Fruit fly (Drosophila melanogaster) whole organism, embryonic: ENCODE results near the gene gpp.

Experiments used
- Asciz ChIP-seq: fragments of 200-800 bp; sonication (Bioruptor generic); optimal IDR thresholded peaks from 2 replicates; lab custom pipeline; 2017; ENCODE audit warnings: missing biosample characterization, mild to moderate bottlenecking, missing genetic modification characterization, missing genetic modification reagents
- B-H2 ChIP-seq: fragments of 200-800 bp; sonication (Bioruptor generic); optimal IDR thresholded peaks from 2 replicates; lab custom pipeline; 2018; ENCODE audit warnings: missing biosample characterization, mild to moderate bottlenecking, missing genetic modification characterization
- CG10462 ChIP-seq: fragments of 200-800 bp; sonication (Bioruptor generic); optimal IDR thresholded peaks from 2 replicates; lab custom pipeline; 2016; ENCODE audit warnings: missing biosample characterization, missing genetic modification characterization
- CG11247 ChIP-seq: fragments of 200-800 bp; sonication (Bioruptor generic); IDR thresholded peaks from 2 replicates; pipeline ENCODE4 v1.3.6; 2022; ENCODE audit warnings: missing biosample characterization, missing genetic modification characterization
- CG12659 ChIP-seq: fragments of 200-800 bp; sonication (Bioruptor generic); optimal IDR thresholded peaks from 3 replicates; lab custom pipeline; 2017; ENCODE audit warnings: mild to moderate bottlenecking, missing biosample characterization, missing genetic modification reagents, missing genetic modification characterization
- CG13894 ChIP-seq: fragments of 200-800 bp; sonication (Bioruptor generic); optimal IDR thresholded peaks from 3 replicates; lab custom pipeline; 2018; ENCODE audit warnings: missing biosample characterization, mild to moderate bottlenecking, missing genetic modification characterization, moderate library complexity
- CG15073 ChIP-seq: fragments of 200-800 bp; sonication (Bioruptor generic); optimal IDR thresholded peaks from 2 replicates; lab custom pipeline; 2016; ENCODE audit warnings: missing biosample characterization, missing genetic modification characterization
- CG15269 ChIP-seq: fragments of 200-800 bp; sonication (Bioruptor generic); optimal IDR thresholded peaks from 2 replicates; lab custom pipeline; 2018; ENCODE audit warnings: missing biosample characterization, mild to moderate bottlenecking, missing genetic modification characterization, moderate library complexity
- CG1647 ChIP-seq: fragments of 200-800 bp; sonication (Bioruptor generic); optimal IDR thresholded peaks from 3 replicates; lab custom pipeline; 2016; ENCODE audit warnings: missing biosample characterization, missing genetic modification characterization
- CG17802 ChIP-seq: fragments of 200-800 bp; sonication (Bioruptor generic); optimal IDR thresholded peaks from 2 replicates; lab custom pipeline; 2018; ENCODE audit warnings: missing biosample characterization, mild to moderate bottlenecking, missing genetic modification characterization, moderate library complexity
- CG2116 ChIP-seq: fragments of 200-800 bp; sonication (Bioruptor generic); optimal IDR thresholded peaks from 3 replicates; lab custom pipeline; 2018; ENCODE audit warnings: missing biosample characterization, mild to moderate bottlenecking, missing genetic modification characterization
- CG2889 ChIP-seq: fragments of 200-800 bp; sonication (Bioruptor generic); IDR thresholded peaks from 3 replicates; pipeline ENCODE4 v1.3.6; 2022; ENCODE audit warnings: missing biosample characterization, missing genetic modification characterization
- CG30020 ChIP-seq: fragments of 200-800 bp; optimal IDR thresholded peaks from 2 replicates; lab custom pipeline; 2019; ENCODE audit warnings: missing biosample characterization, mild to moderate bottlenecking, missing genetic modification characterization, moderate library complexity
- CG3065 ChIP-seq: fragments of 200-800 bp; sonication (Bioruptor generic); optimal IDR thresholded peaks from 2 replicates; lab custom pipeline; 2016; ENCODE audit warnings: missing biosample characterization, missing genetic modification characterization
- CG32767 ChIP-seq: fragments of 200-800 bp; sonication (Bioruptor generic); IDR thresholded peaks from 2 replicates; pipeline ENCODE4 v1.3.6; 2022; ENCODE audit warnings: missing biosample characterization, missing genetic modification characterization
- CG4328 ChIP-seq: fragments of 200-800 bp; sonication (Bioruptor generic); optimal IDR thresholded peaks from 3 replicates; lab custom pipeline; 2017; ENCODE audit warnings: missing biosample characterization, missing genetic modification reagents, missing genetic modification characterization
- CG4404 ChIP-seq: fragments of 200-800 bp; sonication (Bioruptor generic); IDR thresholded peaks from 2 replicates; pipeline ENCODE4 v1.3.6; 2022; ENCODE audit warnings: missing biosample characterization, missing genetic modification characterization
- CG4854 ChIP-seq: fragments of 200-800 bp; sonication (Bioruptor generic); optimal IDR thresholded peaks from 2 replicates; lab custom pipeline; 2016; ENCODE audit warnings: missing biosample characterization, missing genetic modification characterization, inconsistent platforms
- CG6175 ChIP-seq: fragments of 200-800 bp; sonication (Bioruptor generic); IDR thresholded peaks from 3 replicates; pipeline ENCODE4 v1.3.6; 2022; ENCODE audit warnings: missing biosample characterization, missing genetic modification characterization
- CG6683 ChIP-seq: fragments of 200-800 bp; sonication (Bioruptor generic); optimal IDR thresholded peaks from 2 replicates; lab custom pipeline; 2017; ENCODE audit warnings: missing biosample characterization, mild to moderate bottlenecking, missing genetic modification characterization, missing genetic modification reagents
- CG6854 ChIP-seq: fragments of 200-800 bp; sonication (Bioruptor generic); optimal IDR thresholded peaks from 3 replicates; lab custom pipeline; 2017; ENCODE audit warnings: missing biosample characterization, mild to moderate bottlenecking, missing genetic modification characterization
- CG7745 ChIP-seq: fragments of 200-800 bp; sonication (Bioruptor generic); optimal IDR thresholded peaks from 2 replicates; lab custom pipeline; 2018; ENCODE audit warnings: missing biosample characterization, mild to moderate bottlenecking, missing genetic modification characterization, moderate library complexity
- CG8089 ChIP-seq: fragments of 200-800 bp; sonication (Bioruptor generic); optimal IDR thresholded peaks from 3 replicates; lab custom pipeline; 2016; ENCODE audit warnings: missing biosample characterization, missing genetic modification characterization
- Chrac-16 ChIP-seq: fragments of 200-800 bp; sonication (Bioruptor generic); optimal IDR thresholded peaks from 3 replicates; lab custom pipeline; 2016; ENCODE audit warnings: missing biosample characterization, missing genetic modification characterization
- CkIIα-i1 ChIP-seq: fragments of 200-800 bp; sonication (Bioruptor generic); IDR thresholded peaks from 2 replicates; pipeline ENCODE4 v1.3.6; 2022; ENCODE audit warnings: missing biosample characterization, missing genetic modification characterization
- E2f2 ChIP-seq: fragments of 200-800 bp; sonication (Bioruptor generic); IDR thresholded peaks from 2 replicates; pipeline ENCODE4 v1.3.6; 2022; ENCODE audit warnings: missing biosample characterization, missing genetic modification characterization
- Elba2 ChIP-seq: fragments of 200-800 bp; sonication (Bioruptor generic); optimal IDR thresholded peaks from 3 replicates; lab custom pipeline; 2016; ENCODE audit warnings: missing biosample characterization, missing genetic modification characterization
- H15 ChIP-seq: fragments of 200-800 bp; sonication (Bioruptor generic); IDR thresholded peaks from 3 replicates; pipeline ENCODE4 v1.3.6; 2022; ENCODE audit warnings: missing biosample characterization, missing genetic modification characterization
- HLH4C ChIP-seq: fragments of 200-800 bp; sonication (Bioruptor generic); IDR thresholded peaks from 3 replicates; pipeline ENCODE4 v1.3.6; 2022; ENCODE audit warnings: missing biosample characterization, missing genetic modification characterization; ENCODE audit not compliant: partially characterized antibody
- HmgZ ChIP-seq: fragments of 200-800 bp; sonication (Bioruptor generic); optimal IDR thresholded peaks from 2 replicates; lab custom pipeline; 2018; ENCODE audit warnings: missing biosample characterization, mild to moderate bottlenecking, missing genetic modification characterization
- Lpt ChIP-seq: fragments of >200 bp; optimal IDR thresholded peaks from 2 replicates; lab custom pipeline; 2018; ENCODE audit warnings: missing biosample characterization, missing genetic modification characterization
- NC2β ChIP-seq: fragments of 200-800 bp; sonication (Bioruptor generic); optimal IDR thresholded peaks from 2 replicates; lab custom pipeline; 2016; ENCODE audit warnings: missing biosample characterization, missing genetic modification characterization
- Neu2 ChIP-seq: fragments of 200-800 bp; sonication (Bioruptor generic); optimal IDR thresholded peaks from 3 replicates; lab custom pipeline; 2016; ENCODE audit warnings: missing biosample characterization, missing genetic modification characterization, borderline replicate concordance
- YL-1 ChIP-seq: fragments of 200-800 bp; sonication (Bioruptor generic); optimal IDR thresholded peaks from 3 replicates; lab custom pipeline; 2017; ENCODE audit warnings: missing biosample characterization, mild to moderate bottlenecking, missing genetic modification characterization
- bcd ChIP-seq: fragments of 200-800 bp; sonication (Bioruptor generic); optimal IDR thresholded peaks from 2 replicates; lab custom pipeline; 2017; ENCODE audit warnings: missing biosample characterization, mild to moderate bottlenecking, missing genetic modification characterization
- btn ChIP-seq: fragments of 200-800 bp; sonication (Bioruptor generic); optimal IDR thresholded peaks from 2 replicates; lab custom pipeline; 2016; ENCODE audit warnings: missing biosample characterization, missing genetic modification characterization
- cg ChIP-seq: fragments of 200-800 bp; sonication (Bioruptor generic); optimal IDR thresholded peaks from 3 replicates; lab custom pipeline; 2019; ENCODE audit warnings: missing biosample characterization, mild to moderate bottlenecking, missing genetic modification characterization, moderate library complexity
- dan ChIP-seq: fragments of 200-800 bp; sonication (Bioruptor generic); IDR thresholded peaks from 2 replicates; pipeline ENCODE4 v1.3.6; 2022; ENCODE audit warnings: missing biosample characterization, missing genetic modification characterization
- dpn ChIP-seq, 2 experiments: fragments of 200-800 bp; sonication (Bioruptor generic); optimal IDR thresholded peaks; 3 replicates each; lab custom pipeline; 2016; ENCODE audit warnings: missing biosample characterization in 2 of 2, missing genetic modification characterization in 2 of 2
- dysf ChIP-seq: fragments of 200-800 bp; sonication (Bioruptor generic); IDR thresholded peaks from 3 replicates; pipeline ENCODE4 v1.3.6; 2022; ENCODE audit warnings: missing biosample characterization, missing genetic modification characterization
- fd64A ChIP-seq: fragments of 200-800 bp; sonication (Bioruptor generic); optimal IDR thresholded peaks from 3 replicates; lab custom pipeline; 2018; ENCODE audit warnings: missing biosample characterization, mild to moderate bottlenecking, missing genetic modification characterization
- h ChIP-seq: fragments of >200 bp; optimal IDR thresholded peaks from 2 replicates; lab custom pipeline; 2017
- hb ChIP-seq: fragments of 200-800 bp; sonication (Bioruptor generic); IDR thresholded peaks from 3 replicates; pipeline ENCODE4 v1.3.6; 2022; ENCODE audit warnings: missing biosample characterization, missing genetic modification characterization; ENCODE audit not compliant: partially characterized antibody
- kah ChIP-seq: fragments of 200-800 bp; sonication (Bioruptor generic); optimal IDR thresholded peaks from 2 replicates; lab custom pipeline; 2018; ENCODE audit warnings: missing biosample characterization, mild to moderate bottlenecking, missing genetic modification characterization
- kni ChIP-seq: fragments of 200-800 bp; sonication (Bioruptor generic); optimal IDR thresholded peaks from 3 replicates; lab custom pipeline; 2017; ENCODE audit warnings: mild to moderate bottlenecking, missing biosample characterization, missing genetic modification reagents, missing genetic modification characterization
- knrl ChIP-seq: fragments of 200-800 bp; sonication (Bioruptor generic); IDR thresholded peaks from 3 replicates; pipeline ENCODE4 v1.3.6; 2022; ENCODE audit warnings: missing biosample characterization, missing genetic modification characterization; ENCODE audit not compliant: partially characterized antibody
- luna ChIP-seq: fragments of 200-800 bp; sonication (Bioruptor generic); optimal IDR thresholded peaks from 2 replicates; lab custom pipeline; 2016; ENCODE audit warnings: missing biosample characterization, missing genetic modification characterization
- mam ChIP-seq: fragments of 200-800 bp; sonication (Bioruptor generic); optimal IDR thresholded peaks from 3 replicates; lab custom pipeline; 2016; ENCODE audit warnings: missing biosample characterization, missing genetic modification characterization
- tio ChIP-seq: fragments of 200-800 bp; sonication (Bioruptor generic); optimal IDR thresholded peaks from 2 replicates; lab custom pipeline; 2017; ENCODE audit warnings: missing biosample characterization, missing genetic modification characterization, inconsistent platforms
- twi ChIP-seq: fragments of 200-800 bp; optimal IDR thresholded peaks from 2 replicates; lab custom pipeline; 2019; ENCODE audit warnings: missing biosample characterization, mild to moderate bottlenecking, missing genetic modification characterization, moderate library complexity
- yki ChIP-seq: fragments of >200 bp; optimal IDR thresholded peaks from 3 replicates; lab custom pipeline; 2018
- zen2 ChIP-seq: fragments of 200-800 bp; sonication (Bioruptor generic); IDR thresholded peaks from 3 replicates; pipeline ENCODE4 v1.3.6; 2022; ENCODE audit warnings: missing biosample characterization, missing genetic modification characterization; ENCODE audit not compliant: partially characterized antibody

The gpp gene

dm6 chr3R:6416242-6416641 lies 9.6 kb downstream of the gpp start (continued):
- TF ChIP-seq CG4328 (GFP tag; lab: Kevin White, UChicago) (no peak), CG3065 (GFP tag; lab: Kevin White, UChicago) (peak; percentile 31), tio (GFP tag; lab: Kevin White, UChicago) (peak; percentile 67), CG17802 (tag; lab: Kevin White, UChicago) (peak; percentile 25), CG15073 (GFP tag; lab: Kevin White, UChicago) (no peak), CG15269 (tag; lab: Kevin White, UChicago) (peak; percentile 79), twi (no peak), kah (GFP tag; lab: Kevin White, UChicago) (no peak), mam (peak; percentile 75), luna (GFP tag; lab: Kevin White, UChicago) (peak; percentile 47), CG8089 (GFP tag; lab: Kevin White, UChicago) (peak; percentile 40), Asciz (no peak), bcd (GFP tag; lab: Kevin White, UChicago) (peak; percentile 79), CG2889 (GFP tag; lab: Robert Waterston, UW) (peak; percentile 68; the same call in 1 of the 3 replicates), yki (lab: Kevin White, UChicago) (no peak), CG1647 (GFP tag; lab: Kevin White, UChicago) (peak; percentile 46), CG11247 (GFP tag; lab: Robert Waterston, UW) (peak; percentile 63; the same call in 1 of the 2 replicates), CkIIα-i1 (GFP tag; lab: Robert Waterston, UW) (no peak), H15 (GFP tag; lab: Robert Waterston, UW) (no peak), dysf (GFP tag; lab: Robert Waterston, UW) (peak; percentile 85), CG13894 (tag; lab: Kevin White, UChicago) (peak; percentile 92), HLH4C (no peak), CG7745 (tag; lab: Kevin White, UChicago) (no peak), CG4854 (GFP tag; lab: Kevin White, UChicago) (peak; percentile 53), Lpt (no peak), E2f2 (peak; percentile 48; the same call in 1 of the 2 replicates), CG32767 (GFP tag; lab: Robert Waterston, UW) (0 out of 2 replicates have a peak, but pooled peaks have one; percentile 56), btn (peak; percentile 30), dpn (GFP tag; optimal IDR thresholded peaks at IDR 0.05; lab: Kevin White, UChicago) (peak; percentile 77 to 78), CG6175 (GFP tag; lab: Robert Waterston, UW) (peak; percentile 59; the same call in 2 of the 3 replicates), knrl (no peak), hb (no peak), HmgZ (tag; lab: Kevin White, UChicago) (peak; percentile 77), CG4404 (GFP tag; lab: Robert Waterston, UW) (no peak), Chrac-16 (GFP tag; lab: Kevin White, UChicago) (peak; percentile 48), dan (GFP tag; lab: Robert Waterston, UW) (no peak), fd64A (no peak), CG2116 (peak; percentile 30), B-H2 (GFP tag; lab: Kevin White, UChicago) (peak; percentile 47), YL-1 (GFP tag; lab: Kevin White, UChicago) (no peak), cg (GFP tag; lab: Kevin White, UChicago) (no peak), CG6854 (GFP tag; lab: Kevin White, UChicago) (peak; percentile 86), Elba2 (no peak), zen2 (GFP tag; lab: Robert Waterston, UW) (no peak), CG6683 (GFP tag; lab: Kevin White, UChicago) (peak; percentile 60), CG10462 (GFP tag; lab: Kevin White, UChicago) (peak; percentile 18), CG12659 (GFP tag; lab: Kevin White, UChicago) (peak; percentile 71), kni (GFP tag; lab: Kevin White, UChicago) (no peak), h (lab: Kevin White, UChicago) (no peak), Neu2 (GFP tag; lab: Kevin White, UChicago) (no peak), NC2β (peak; percentile 34), CG30020 (tag; lab: Kevin White, UChicago) (no peak)
